Worm (Caenorhabditis elegans): ENCODE measurements around the gene M03B6.5.

ce11 chrX:13843676-13844075, at the start of gene M03B6.5:
- no peak for TF ChIP-seq ama-1 (optimal IDR thresholded peaks at IDR 0.05)
- no peak for TF ChIP-seq F13H6.1 (tag; optimal IDR thresholded peaks at IDR 0.05)

All from whole organism, L2 larva.